Worm (Caenorhabditis elegans) whole organism, mixed stage, embryonic: Measurements from ENCODE around the gene fbxa-150.

ENCODE experiments used
- blmp-1 ChIP-seq: fragments of 150-350 bp; optimal IDR thresholded peaks from 2 replicates; lab custom pipeline; 2014; ENCODE audit warnings: missing biosample characterization, missing genetic modification characterization
- ceh-43 ChIP-seq: fragments of 200-800 bp; sonication (Bioruptor generic); optimal IDR thresholded peaks from 2 replicates; lab custom pipeline; 2018; ENCODE audit warnings: mild to moderate bottlenecking, missing genetic modification characterization, moderate library complexity, missing compliant biosample characterization
- ceh-83 ChIP-seq: fragments of 200-800 bp; sonication (Bioruptor generic); optimal IDR thresholded peaks from 2 replicates; lab custom pipeline; 2018; ENCODE audit warnings: mild to moderate bottlenecking, missing genetic modification characterization, missing compliant biosample characterization
- ces-1 ChIP-seq: fragments of 150-350 bp; optimal IDR thresholded peaks from 2 replicates; lab custom pipeline; 2014; ENCODE audit warnings: missing biosample characterization, missing genetic modification reagents, missing genetic modification characterization
- cnd-1 ChIP-seq: fragments of 200-800 bp; sonication (Bioruptor generic); optimal IDR thresholded peaks from 2 replicates; lab custom pipeline; 2018; ENCODE audit warnings: mild to moderate bottlenecking, missing genetic modification characterization, missing compliant biosample characterization
- drap-1 ChIP-seq: fragments of 200-800 bp; sonication (Bioruptor generic); optimal IDR thresholded peaks from 3 replicates; lab custom pipeline; 2018; ENCODE audit warnings: mild to moderate bottlenecking, missing genetic modification characterization, missing compliant biosample characterization
- elt-1 ChIP-seq: sonication (generic microtip); optimal IDR thresholded peaks from 2 replicates; lab custom pipeline; 2017; ENCODE audit warnings: missing genetic modification characterization, mild to moderate bottlenecking, missing compliant biosample characterization, antibody characterized with exemption, moderate library complexity, borderline replicate concordance; ENCODE audit not compliant: insufficient read depth
- elt-3 ChIP-seq: fragments of 150-350 bp; optimal IDR thresholded peaks from 2 replicates; lab custom pipeline; 2014; ENCODE audit warnings: missing biosample characterization, missing genetic modification characterization
- flh-1 ChIP-seq: fragments of 200-800 bp; sonication (Bioruptor generic); optimal IDR thresholded peaks from 2 replicates; lab custom pipeline; 2018; ENCODE audit warnings: mild to moderate bottlenecking, missing genetic modification characterization, moderate library complexity, missing compliant biosample characterization
- ham-2 ChIP-seq: fragments of 200-800 bp; sonication (Bioruptor generic); optimal IDR thresholded peaks from 2 replicates; lab custom pipeline; 2018; ENCODE audit warnings: mild to moderate bottlenecking, missing genetic modification characterization, missing compliant biosample characterization
- hlh-1 ChIP-seq: fragments of 150-350 bp; optimal IDR thresholded peaks from 2 replicates; lab custom pipeline; 2014; ENCODE audit warnings: missing biosample characterization, missing genetic modification reagents, missing genetic modification characterization
- lin-13 ChIP-seq: fragments of 150-350 bp; optimal IDR thresholded peaks from 2 replicates; lab custom pipeline; 2014; ENCODE audit warnings: missing biosample characterization, missing genetic modification characterization
- lin-32 ChIP-seq: fragments of 200-800 bp; sonication (Bioruptor generic); optimal IDR thresholded peaks from 2 replicates; lab custom pipeline; 2018; ENCODE audit warnings: mild to moderate bottlenecking, missing genetic modification characterization, missing compliant biosample characterization
- lsy-2 ChIP-seq: fragments of 150-350 bp; optimal IDR thresholded peaks from 2 replicates; lab custom pipeline; 2014; ENCODE audit warnings: missing biosample characterization, missing genetic modification characterization
- mab-5 ChIP-seq: fragments of 150-350 bp; optimal IDR thresholded peaks from 2 replicates; lab custom pipeline; 2014; ENCODE audit warnings: missing biosample characterization, missing genetic modification characterization
- mep-1 ChIP-seq: fragments of 150-350 bp; optimal IDR thresholded peaks from 2 replicates; lab custom pipeline; 2017; ENCODE audit warnings: missing biosample characterization, missing genetic modification reagents, missing genetic modification characterization, inconsistent platforms
- nhr-12 ChIP-seq: fragments of 150-350 bp; optimal IDR thresholded peaks from 2 replicates; lab custom pipeline; 2014; ENCODE audit warnings: missing biosample characterization, missing genetic modification characterization
- nhr-2 ChIP-seq: fragments of 150-350 bp; optimal IDR thresholded peaks from 2 replicates; lab custom pipeline; 2014; ENCODE audit warnings: missing biosample characterization, missing genetic modification characterization
- nhr-237 ChIP-seq: fragments of 150-350 bp; optimal IDR thresholded peaks from 2 replicates; lab custom pipeline; 2014; ENCODE audit warnings: missing biosample characterization, missing genetic modification characterization
- nhr-28 ChIP-seq: fragments of 150-350 bp; optimal IDR thresholded peaks from 2 replicates; lab custom pipeline; 2014; ENCODE audit warnings: missing biosample characterization, missing genetic modification characterization
- nhr-76 ChIP-seq: sonication (generic microtip); optimal IDR thresholded peaks from 2 replicates; lab custom pipeline; 2017; ENCODE audit warnings: missing biosample characterization, missing genetic modification characterization
- pha-4 ChIP-seq: fragments of 150-350 bp; optimal IDR thresholded peaks from 2 replicates; lab custom pipeline; 2018; ENCODE audit warnings: missing biosample characterization, missing genetic modification reagents, missing genetic modification characterization
- sem-2 ChIP-seq: fragments of 200-800 bp; sonication (Bioruptor generic); optimal IDR thresholded peaks from 2 replicates; lab custom pipeline; 2018; ENCODE audit warnings: mild to moderate bottlenecking, missing genetic modification characterization, missing compliant biosample characterization
- snpc-4 ChIP-seq: fragments of 150-350 bp; optimal IDR thresholded peaks from 2 replicates; lab custom pipeline; 2014; ENCODE audit warnings: missing biosample characterization, missing genetic modification characterization
- sptf-1 ChIP-seq: sonication (generic microtip); optimal IDR thresholded peaks from 2 replicates; lab custom pipeline; 2017; ENCODE audit warnings: mild to moderate bottlenecking, missing genetic modification characterization, moderate library complexity, missing compliant biosample characterization
- tbx-8 ChIP-seq: fragments of 200-800 bp; sonication (Bioruptor generic); optimal IDR thresholded peaks from 2 replicates; lab custom pipeline; 2018; ENCODE audit warnings: mild to moderate bottlenecking, missing genetic modification characterization, moderate library complexity, missing compliant biosample characterization
- unc-120 ChIP-seq: sonication (generic microtip); optimal IDR thresholded peaks from 2 replicates; lab custom pipeline; 2017; ENCODE audit warnings: missing genetic modification characterization, missing compliant biosample characterization; ENCODE audit not compliant: poor library complexity, severe bottlenecking
- unc-39 ChIP-seq: fragments of 150-350 bp; optimal IDR thresholded peaks from 2 replicates; lab custom pipeline; 2014; ENCODE audit warnings: missing biosample characterization, missing genetic modification characterization
- unc-62 ChIP-seq: fragments of 150-350 bp; optimal IDR thresholded peaks from 2 replicates; lab custom pipeline; 2014; ENCODE audit warnings: missing biosample characterization, missing genetic modification reagents, missing genetic modification characterization
- zip-8 ChIP-seq: fragments of 150-350 bp; optimal IDR thresholded peaks from 2 replicates; lab custom pipeline; 2014; ENCODE audit warnings: missing biosample characterization, missing genetic modification characterization
- ztf-11 ChIP-seq: fragments of 150-350 bp; optimal IDR thresholded peaks from 2 replicates; lab custom pipeline; 2014; ENCODE audit warnings: missing biosample characterization, missing genetic modification characterization

The fbxa-150 gene

ce11 chrV:20522219-20522618 is at the start of gene fbxa-150, which contains the start of gene Y38H6C.9:
Gene fbxa-150, plus strand, starts transcription at chrV:20522598.
Gene Y38H6C.9, minus strand, starts transcription at chrV:20522270.
- TF ChIP-seq pha-4 (tag; lab: Kevin White, UChicago) (no peak), tbx-8 (no peak), mep-1 (tag; lab: Kevin White, UChicago) (no peak), zip-8 (tag; lab: Kevin White, UChicago) (no peak), mab-5 (tag; lab: Kevin White, UChicago) (no peak), ceh-83 (GFP tag; lab: Kevin White, UChicago) (no peak), flh-1 (GFP tag; lab: Kevin White, UChicago) (no peak), sem-2 (GFP tag; lab: Kevin White, UChicago) (no peak), drap-1 (GFP tag; lab: Kevin White, UChicago) (no peak), ztf-11 (tag; lab: Kevin White, UChicago) (no peak), hlh-1 (tag; lab: Kevin White, UChicago) (no peak), unc-120 (no peak), unc-62 (GFP tag; lab: Kevin White, UChicago) (no peak)

DNA sequence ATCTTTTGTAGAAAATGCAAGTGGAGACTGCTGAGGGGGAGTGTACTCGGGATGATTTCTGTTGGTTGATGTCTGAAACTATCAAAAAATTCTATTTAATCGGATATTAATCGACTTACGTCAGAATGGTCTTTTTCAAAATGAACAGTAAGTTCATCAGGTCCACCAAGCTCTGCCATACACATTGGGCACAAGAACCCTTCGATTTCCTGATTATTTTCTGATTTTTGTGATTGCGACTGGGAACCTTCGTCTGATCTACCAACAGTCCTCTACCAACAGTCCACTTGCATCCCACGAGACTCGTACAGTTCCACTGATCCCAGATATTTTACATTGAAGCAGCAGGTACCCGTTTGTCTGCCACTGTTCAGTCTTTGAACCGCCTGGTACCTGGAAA is 47.4 kb upstream of the fbxa-150 start:
- TF ChIP-seq pha-4 (tag; lab: Kevin White, UChicago) (no peak), cnd-1 (tag; lab: Kevin White, UChicago) (no peak)

DNA sequence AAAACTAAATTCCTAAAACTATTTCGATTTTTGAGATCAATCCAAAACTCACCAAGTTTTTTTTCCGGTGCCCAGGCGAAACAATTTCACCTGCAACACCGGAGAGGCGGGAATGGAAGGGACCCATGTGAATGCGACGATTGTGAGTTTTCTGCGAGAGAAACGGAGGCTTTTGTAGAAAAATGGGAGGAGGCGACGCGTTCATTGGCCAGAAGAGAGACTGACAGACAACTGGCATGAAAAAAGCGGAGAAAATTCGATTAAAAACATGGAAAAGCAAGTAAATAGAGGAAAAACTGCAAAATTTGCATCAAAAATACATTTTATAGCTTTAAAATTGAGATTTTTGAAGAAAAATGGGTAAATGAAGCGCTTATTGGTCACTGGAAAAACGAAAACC is 46.6 kb upstream of the fbxa-150 start, which contains the start of gene B0250.7:
B0250.7 (minus strand) TSS at position 232 of the 400 bp plus-strand sequence.
- TF ChIP-seq lsy-2 (tag; lab: Kevin White, UChicago), result peak; percentile 76
- TF ChIP-seq ceh-83 (GFP tag; lab: Kevin White, UChicago), result no peak

DNA sequence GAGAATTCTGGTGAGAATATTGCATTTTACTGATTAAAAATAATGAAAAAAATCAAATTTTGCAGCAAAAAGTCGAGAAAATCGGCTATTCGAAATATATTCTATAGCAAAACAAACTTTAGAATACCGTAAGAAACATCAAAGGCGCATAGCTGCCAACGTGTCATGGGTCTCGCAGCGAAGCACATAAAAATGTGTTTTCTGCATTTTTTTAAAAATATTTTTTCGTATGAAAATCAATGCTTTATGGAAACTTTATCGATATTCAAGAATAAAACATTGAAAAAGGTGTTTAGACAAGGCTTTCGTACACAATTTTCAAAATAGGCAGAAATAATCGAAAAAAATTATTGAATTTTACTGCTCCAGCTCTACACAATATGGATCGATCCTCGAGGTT is 45.9 kb upstream of the fbxa-150 start:
- TF ChIP-seq ham-2 (no peak), drap-1 (GFP tag; lab: Kevin White, UChicago) (no peak), unc-39 (no peak), lin-32 (no peak), nhr-76 (tag; lab: Kevin White, UChicago) (no peak), ceh-43 (GFP tag; lab: Kevin White, UChicago) (no peak), elt-1 (no peak), pha-4 (tag; lab: Kevin White, UChicago) (no peak), nhr-237 (tag; lab: Kevin White, UChicago) (no peak), ceh-83 (GFP tag; lab: Kevin White, UChicago) (no peak), tbx-8 (no peak), nhr-2 (no peak), snpc-4 (tag; lab: Kevin White, UChicago) (no peak)

DNA sequence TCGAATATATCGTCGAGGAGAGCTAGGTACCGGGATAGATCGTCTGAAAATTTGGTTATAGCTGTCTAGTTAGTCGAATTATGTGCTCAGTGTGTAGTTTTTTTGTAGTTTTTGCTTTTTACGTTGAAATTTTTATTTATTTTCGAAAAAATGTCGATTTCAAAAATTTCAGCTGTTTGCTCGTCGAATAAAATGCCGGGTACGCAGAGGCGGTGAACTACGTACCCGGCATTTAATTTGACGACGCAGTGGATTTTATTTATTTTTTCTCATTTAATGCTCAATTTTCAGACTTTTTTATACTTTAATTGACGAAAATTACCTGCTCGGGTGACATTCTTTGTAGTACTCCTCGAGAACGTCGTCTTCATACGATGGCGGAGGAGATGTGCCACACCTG is 45.4 kb upstream of the fbxa-150 start:
- TF ChIP-seq nhr-28 (tag; lab: Kevin White, UChicago), result no peak
- TF ChIP-seq tbx-8, result no peak
- TF ChIP-seq flh-1 (GFP tag; lab: Kevin White, UChicago), result no peak
- no peak for TF ChIP-seq mab-5 (tag; lab: Kevin White, UChicago)
- no peak for TF ChIP-seq nhr-12 (tag; lab: Kevin White, UChicago)
- TF ChIP-seq lin-13, result no peak
- no peak for TF ChIP-seq unc-120
- TF ChIP-seq elt-1, result no peak
- TF ChIP-seq drap-1 (GFP tag; lab: Kevin White, UChicago), result no peak
- no peak for TF ChIP-seq ceh-83 (GFP tag; lab: Kevin White, UChicago)

DNA sequence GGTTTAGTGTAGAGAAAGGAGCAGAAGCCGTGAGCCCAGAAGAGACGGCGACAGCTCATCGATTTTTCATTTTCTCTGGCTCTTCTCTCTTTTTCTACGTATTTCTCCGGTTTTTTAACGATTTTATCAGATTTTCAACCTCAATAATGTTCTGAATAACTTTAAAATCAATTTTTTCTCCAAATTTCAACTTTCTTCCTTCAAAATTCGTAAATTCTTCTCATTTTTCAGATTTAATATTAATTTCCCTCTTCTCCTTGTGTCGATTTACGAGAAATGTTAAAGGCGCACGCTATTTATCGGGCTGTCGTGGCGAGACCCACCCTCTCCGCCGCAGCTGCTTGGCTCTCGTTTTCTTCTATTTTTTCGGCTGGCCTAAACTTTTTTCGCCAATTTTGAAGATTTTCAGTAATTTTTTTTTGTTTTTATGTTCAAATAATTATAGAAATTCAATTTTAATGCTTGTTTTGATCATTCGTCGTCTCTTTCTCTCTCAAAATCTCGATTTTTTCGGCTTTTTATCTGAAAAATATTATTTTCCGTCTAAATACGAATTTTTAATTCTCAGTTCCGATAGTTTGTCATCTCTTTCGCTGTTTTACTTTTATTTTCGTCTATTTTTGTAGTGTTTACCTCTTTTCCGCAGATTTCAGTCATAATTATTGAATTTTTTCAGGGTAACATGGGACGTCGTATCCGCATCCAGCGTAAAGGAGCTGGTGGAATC is 43.2 kb upstream of the fbxa-150 start, which contains the start of the genes calf-1 and rpl-2:
calf-1 (minus strand) TSS at position 77 of the 727 bp plus-strand sequence.
rpl-2 (plus strand) TSS at position 677 of the 727 bp plus-strand sequence.
- no peak for TF ChIP-seq elt-3 (tag; lab: Kevin White, UChicago)
- no peak for TF ChIP-seq blmp-1 (tag; lab: Kevin White, UChicago)
- TF ChIP-seq lin-32, result no peak
- peak; percentile 58 for TF ChIP-seq lin-13
- TF ChIP-seq drap-1 (GFP tag; lab: Kevin White, UChicago), result peak; percentile 19
- peak; percentile 5 for TF ChIP-seq ham-2
- no peak for TF ChIP-seq nhr-2
- peak; percentile 82 for TF ChIP-seq mep-1 (tag; lab: Kevin White, UChicago)
- peak; percentile 71 for TF ChIP-seq lsy-2 (tag; lab: Kevin White, UChicago)
- TF ChIP-seq hlh-1 (tag; lab: Kevin White, UChicago), result peak; percentile 70
- TF ChIP-seq ces-1 (GFP tag; lab: Kevin White, UChicago), result peak; percentile 91
- TF ChIP-seq unc-39, result no peak
- peak; percentile 16 for TF ChIP-seq sptf-1
- TF ChIP-seq ceh-83 (GFP tag; lab: Kevin White, UChicago), result no peak
- TF ChIP-seq nhr-237 (tag; lab: Kevin White, UChicago), result peak; percentile 31
